Fruit fly (Drosophila melanogaster) whole organism, prepupa: Measurements from ENCODE around the gene CG15221.

ENCODE experiments used
- Blimp-1 ChIP-seq: fragments of 200-800 bp; sonication (Bioruptor generic); optimal IDR thresholded peaks from 3 replicates; lab custom pipeline; 2017; ENCODE audit warnings: missing biosample characterization, missing genetic modification characterization, mild to moderate bottlenecking, moderate library complexity, missing genetic modification reagents
- CG10631 ChIP-seq: fragments of 200-800 bp; sonication (Bioruptor generic); optimal IDR thresholded peaks from 2 replicates; lab custom pipeline; 2016; ENCODE audit warnings: missing biosample characterization, missing genetic modification characterization
- CG10669 ChIP-seq: fragments of 200-800 bp; sonication (Bioruptor generic); optimal IDR thresholded peaks from 3 replicates; lab custom pipeline; 2018; ENCODE audit warnings: missing biosample characterization, mild to moderate bottlenecking, missing genetic modification characterization, moderate library complexity
- CG11902 ChIP-seq: fragments of 200-800 bp; sonication (Bioruptor generic); optimal IDR thresholded peaks from 3 replicates; lab custom pipeline; 2016; ENCODE audit warnings: missing biosample characterization, missing genetic modification characterization
- CG15336 ChIP-seq: fragments of 200-800 bp; sonication (Bioruptor generic); IDR thresholded peaks from 2 replicates; pipeline ENCODE4 v1.3.6; 2022; ENCODE audit warnings: missing biosample characterization, missing genetic modification characterization
- CG1621 ChIP-seq: fragments of 200-800 bp; sonication (Bioruptor generic); optimal IDR thresholded peaks from 3 replicates; lab custom pipeline; 2018; ENCODE audit warnings: missing biosample characterization, mild to moderate bottlenecking, missing genetic modification characterization
- CG3032 ChIP-seq: fragments of 200-800 bp; optimal IDR thresholded peaks from 2 replicates; lab custom pipeline; 2019; ENCODE audit warnings: missing biosample characterization, mild to moderate bottlenecking, missing genetic modification characterization, moderate library complexity
- CG31627 ChIP-seq: fragments of 200-800 bp; sonication (Bioruptor generic); optimal IDR thresholded peaks from 3 replicates; lab custom pipeline; 2016; ENCODE audit warnings: missing biosample characterization, missing genetic modification characterization
- CG32006 ChIP-seq: fragments of 200-800 bp; sonication (Bioruptor generic); optimal IDR thresholded peaks from 3 replicates; lab custom pipeline; 2017; ENCODE audit warnings: missing biosample characterization, mild to moderate bottlenecking, missing genetic modification characterization
- CG3919 ChIP-seq: fragments of 200-800 bp; sonication (Bioruptor generic); optimal IDR thresholded peaks from 3 replicates; lab custom pipeline; 2016; ENCODE audit warnings: missing biosample characterization, missing genetic modification characterization
- CG6163 ChIP-seq: fragments of 200-800 bp; sonication (Bioruptor generic); IDR thresholded peaks from 3 replicates; pipeline ENCODE4 v1.3.6; 2022; ENCODE audit warnings: missing biosample characterization, missing genetic modification characterization
- CG6276 ChIP-seq: fragments of 200-800 bp; sonication (Bioruptor generic); optimal IDR thresholded peaks from 2 replicates; lab custom pipeline; 2017; ENCODE audit warnings: missing biosample characterization, mild to moderate bottlenecking, missing genetic modification characterization
- CG6808 ChIP-seq: fragments of 200-800 bp; sonication (Bioruptor generic); optimal IDR thresholded peaks from 3 replicates; lab custom pipeline; 2017; ENCODE audit warnings: missing biosample characterization, missing genetic modification characterization, mild to moderate bottlenecking, moderate library complexity, missing genetic modification reagents
- CG6854 ChIP-seq: fragments of 200-800 bp; sonication (Bioruptor generic); optimal IDR thresholded peaks from 2 replicates; lab custom pipeline; 2017; ENCODE audit warnings: missing biosample characterization, mild to moderate bottlenecking, missing genetic modification characterization
- CG7368 ChIP-seq: fragments of 200-800 bp; sonication (Bioruptor generic); optimal IDR thresholded peaks from 3 replicates; lab custom pipeline; 2016; ENCODE audit warnings: missing biosample characterization, missing genetic modification characterization
- CG8119 ChIP-seq: fragments of 200-800 bp; sonication (Bioruptor generic); IDR thresholded peaks from 3 replicates; pipeline ENCODE4 v1.3.6; 2022; ENCODE audit warnings: missing biosample characterization, missing genetic modification characterization
- CG8319 ChIP-seq: fragments of 200-800 bp; sonication (Bioruptor generic); optimal IDR thresholded peaks from 3 replicates; lab custom pipeline; 2016; ENCODE audit warnings: missing biosample characterization, missing genetic modification characterization
- CG8632 ChIP-seq: fragments of 200-800 bp; sonication (Bioruptor generic); optimal IDR thresholded peaks from 3 replicates; lab custom pipeline; 2016; ENCODE audit warnings: missing biosample characterization, missing genetic modification characterization
- CG9139 ChIP-seq: fragments of 200-800 bp; sonication (Bioruptor generic); optimal IDR thresholded peaks from 3 replicates; lab custom pipeline; 2017; ENCODE audit warnings: missing biosample characterization, mild to moderate bottlenecking, missing genetic modification characterization
- Eip75B ChIP-seq: fragments of 200-800 bp; sonication (Bioruptor generic); optimal IDR thresholded peaks from 3 replicates; lab custom pipeline; 2016; ENCODE audit warnings: missing biosample characterization, missing genetic modification characterization
- Eip78C ChIP-seq: fragments of 200-800 bp; sonication (Bioruptor generic); peaks from one replicate; lab custom pipeline; 2016; ENCODE audit warnings: missing biosample characterization, missing genetic modification characterization
- Eip93F ChIP-seq: fragments of 200-800 bp; sonication (Bioruptor generic); optimal IDR thresholded peaks from 2 replicates; lab custom pipeline; 2016; ENCODE audit warnings: missing biosample characterization, mild to moderate bottlenecking, missing genetic modification characterization
- Ets21C ChIP-seq: fragments of 200-800 bp; sonication (Bioruptor generic); optimal IDR thresholded peaks from 3 replicates; lab custom pipeline; 2016; ENCODE audit warnings: missing biosample characterization, missing genetic modification characterization
- Ets96B ChIP-seq: fragments of 200-800 bp; optimal IDR thresholded peaks from 2 replicates; lab custom pipeline; 2019; ENCODE audit warnings: missing biosample characterization, mild to moderate bottlenecking, missing genetic modification characterization, moderate library complexity
- Gug ChIP-seq: fragments of 200-800 bp; sonication (Bioruptor generic); IDR thresholded peaks from 2 replicates; pipeline ENCODE4 v1.3.6; 2022; ENCODE audit warnings: missing biosample characterization, missing genetic modification characterization
- Hr39 ChIP-seq: fragments of 200-800 bp; sonication (Bioruptor generic); optimal IDR thresholded peaks from 2 replicates; lab custom pipeline; 2016; ENCODE audit warnings: missing biosample characterization, missing genetic modification characterization
- Hr4 ChIP-seq: fragments of 200-800 bp; sonication (Bioruptor generic); optimal IDR thresholded peaks from 3 replicates; lab custom pipeline; 2016; ENCODE audit warnings: missing biosample characterization, missing genetic modification characterization
- Lpt ChIP-seq: fragments of 200-800 bp; sonication (Bioruptor generic); optimal IDR thresholded peaks from 3 replicates; lab custom pipeline; 2016; ENCODE audit warnings: missing biosample characterization, missing genetic modification characterization
- Met ChIP-seq: fragments of 200-800 bp; sonication (Bioruptor generic); optimal IDR thresholded peaks from 3 replicates; lab custom pipeline; 2016; ENCODE audit warnings: missing biosample characterization, missing genetic modification characterization
- OdsH ChIP-seq: fragments of 200-800 bp; sonication (Bioruptor generic); optimal IDR thresholded peaks from 3 replicates; lab custom pipeline; 2016; ENCODE audit warnings: missing biosample characterization, missing genetic modification characterization
- Sox102F ChIP-seq: fragments of 200-800 bp; sonication (Bioruptor generic); optimal IDR thresholded peaks from 2 replicates; lab custom pipeline; 2016; ENCODE audit warnings: missing biosample characterization, mild to moderate bottlenecking, missing genetic modification characterization
- Sox14 ChIP-seq: fragments of 200-800 bp; sonication (Bioruptor generic); optimal IDR thresholded peaks from 3 replicates; lab custom pipeline; 2016; ENCODE audit warnings: missing biosample characterization, missing genetic modification characterization
- achi ChIP-seq: fragments of 200-800 bp; sonication (Bioruptor generic); optimal IDR thresholded peaks from 3 replicates; lab custom pipeline; 2016; ENCODE audit warnings: missing biosample characterization, missing genetic modification characterization
- acj6 ChIP-seq: fragments of 200-800 bp; sonication (Bioruptor generic); optimal IDR thresholded peaks from 3 replicates; lab custom pipeline; 2016; ENCODE audit warnings: missing biosample characterization, missing genetic modification characterization
- cyc ChIP-seq: fragments of 200-800 bp; sonication (Bioruptor generic); optimal IDR thresholded peaks from 3 replicates; lab custom pipeline; 2016; ENCODE audit warnings: missing biosample characterization, missing genetic modification characterization
- eg ChIP-seq: fragments of 200-800 bp; sonication (Bioruptor generic); IDR thresholded peaks from 3 replicates; pipeline ENCODE4 v1.3.6; 2022; ENCODE audit warnings: missing biosample characterization, missing genetic modification characterization
- esn ChIP-seq: fragments of 200-800 bp; sonication (Bioruptor generic); optimal IDR thresholded peaks from 2 replicates; lab custom pipeline; 2016; ENCODE audit warnings: missing biosample characterization, mild to moderate bottlenecking, missing genetic modification characterization, moderate library complexity
- fd59A ChIP-seq: fragments of 200-800 bp; sonication (Bioruptor generic); optimal IDR thresholded peaks from 2 replicates; lab custom pipeline; 2017; ENCODE audit warnings: missing biosample characterization, mild to moderate bottlenecking, missing genetic modification characterization, missing genetic modification reagents
- fd85E ChIP-seq: fragments of 200-800 bp; sonication (Bioruptor generic); optimal IDR thresholded peaks from 3 replicates; lab custom pipeline; 2016; ENCODE audit warnings: missing biosample characterization, missing genetic modification characterization
- lz ChIP-seq: fragments of 200-800 bp; sonication (Bioruptor generic); optimal IDR thresholded peaks from 3 replicates; lab custom pipeline; 2016; ENCODE audit warnings: missing biosample characterization, missing genetic modification characterization
- net ChIP-seq: fragments of 200-800 bp; sonication (Bioruptor generic); optimal IDR thresholded peaks from 3 replicates; lab custom pipeline; 2016; ENCODE audit warnings: missing biosample characterization, missing genetic modification characterization
- ss ChIP-seq, 2 experiments: fragments of 200-800 bp; sonication (Bioruptor generic); optimal IDR thresholded peaks; 2 replicates in 1 of 2; 3 replicates in 1 of 2; lab custom pipeline; 2017 to 2018; ENCODE audit warnings: mild to moderate bottlenecking in 2 of 2, missing biosample characterization in 2 of 2, missing genetic modification characterization in 2 of 2, moderate library complexity in 1 of 2
- svp ChIP-seq: fragments of 200-800 bp; sonication (Bioruptor generic); peaks from one replicate; lab custom pipeline; 2016; ENCODE audit warnings: missing biosample characterization, missing genetic modification characterization
- topi ChIP-seq: fragments of 200-800 bp; sonication (Bioruptor generic); optimal IDR thresholded peaks from 3 replicates; lab custom pipeline; 2016; ENCODE audit warnings: missing biosample characterization, missing genetic modification characterization
- vri ChIP-seq: fragments of 200-800 bp; sonication (Bioruptor generic); optimal IDR thresholded peaks from 3 replicates; lab custom pipeline; 2016; ENCODE audit warnings: missing biosample characterization, mild to moderate bottlenecking, missing genetic modification characterization

CG15221 gene

dm6 chrX:11775987-11776587, 52.0 kb downstream of the CG15221 start (continued):
- TF ChIP-seq topi (peak; percentile 96), CG15336 (GFP tag; lab: Robert Waterston, UW) (peak; percentile 94), CG3032 (tag; lab: Kevin White, UChicago) (peak; percentile 94), CG10669 (GFP tag; lab: Kevin White, UChicago) (peak; percentile 93), CG7368 (peak; percentile 95), CG6163 (GFP tag; lab: Robert Waterston, UW) (peak; percentile 94), lz (GFP tag; lab: Kevin White, UChicago) (peak; percentile 95), esn (GFP tag; lab: Kevin White, UChicago) (peak; percentile 96), Eip78C (GFP tag; lab: Kevin White, UChicago) (peak; percentile 97), Eip93F (GFP tag; lab: Kevin White, UChicago) (peak; percentile 89), Sox14 (peak; percentile 95), fd59A (GFP tag; lab: Kevin White, UChicago) (peak; percentile 95), Hr39 (peak; percentile 96), acj6 (GFP tag; lab: Kevin White, UChicago) (peak; percentile 94)

DNA sequence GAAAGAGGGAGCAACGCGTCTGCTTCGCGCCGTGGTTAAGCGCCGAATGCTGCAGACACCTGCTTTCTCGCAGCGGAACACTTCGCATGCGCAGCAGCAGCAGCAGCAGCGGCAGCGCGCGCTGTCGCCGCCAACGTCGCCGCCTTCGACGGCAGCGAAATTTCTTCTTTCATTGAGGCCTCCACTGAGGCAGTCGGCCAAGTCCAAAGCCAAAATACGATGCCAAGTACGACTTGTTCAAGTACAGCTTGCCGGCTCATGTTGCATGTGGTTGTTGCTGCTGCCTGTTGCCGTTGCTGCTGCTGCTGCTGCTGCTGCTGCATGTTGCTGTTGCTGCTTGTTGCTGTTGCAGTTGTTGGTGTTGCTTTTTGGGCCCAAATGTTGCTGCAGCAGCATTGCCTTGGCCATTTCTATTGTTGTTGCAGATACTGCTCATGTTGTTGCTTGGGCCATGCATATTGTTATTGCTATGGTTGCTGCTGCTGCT, 54.7 kb downstream of the CG15221 start, which contains the start of gene dy:
dy (minus strand) TSS at position 51 of the 487 bp plus-strand sequence.
- peak; percentile 34 for TF ChIP-seq Eip78C (GFP tag; lab: Kevin White, UChicago)
- TF ChIP-seq Ets96B, result no peak
- TF ChIP-seq Ets21C (GFP tag; lab: Kevin White, UChicago), result no peak
- no peak for TF ChIP-seq vri
- no peak for TF ChIP-seq CG31627 (GFP tag; lab: Kevin White, UChicago)
- TF ChIP-seq CG8119 (GFP tag; lab: Robert Waterston, UW), result no peak
- TF ChIP-seq CG3919 (GFP tag; lab: Kevin White, UChicago), result peak; percentile 51
- TF ChIP-seq CG11902 (GFP tag; lab: Kevin White, UChicago), result no peak
- TF ChIP-seq CG8319 (GFP tag; lab: Kevin White, UChicago), result no peak
- TF ChIP-seq Gug (GFP tag; lab: Robert Waterston, UW), result no peak

dm6 chrX:11784997-11785396, 61.0 kb downstream of the CG15221 start:
- TF ChIP-seq CG8119 (GFP tag; lab: Robert Waterston, UW), result peak; percentile 65
- no peak for TF ChIP-seq lz (GFP tag; lab: Kevin White, UChicago)
- TF ChIP-seq CG6808 (GFP tag; lab: Kevin White, UChicago), result peak; percentile 63
- no peak for TF ChIP-seq vri
- TF ChIP-seq CG3032 (tag; lab: Kevin White, UChicago), result no peak
- no peak for TF ChIP-seq acj6 (GFP tag; lab: Kevin White, UChicago)
- peak; percentile 5 for TF ChIP-seq Hr4 (GFP tag; lab: Kevin White, UChicago)
- no peak for TF ChIP-seq CG8632 (GFP tag; lab: Kevin White, UChicago)
- no peak for TF ChIP-seq achi (GFP tag; lab: Kevin White, UChicago)
- TF ChIP-seq net, result no peak
- peak; percentile 53 to 76 for TF ChIP-seq ss (GFP tag; optimal IDR thresholded peaks at IDR 0.05; lab: Kevin White, UChicago)
- peak; percentile 74 for TF ChIP-seq eg (GFP tag; lab: Robert Waterston, UW)
- peak; percentile 33 for TF ChIP-seq CG6276 (GFP tag; lab: Kevin White, UChicago)
- peak; percentile 19 for TF ChIP-seq Ets96B
- peak; percentile 53 for TF ChIP-seq CG15336 (GFP tag; lab: Robert Waterston, UW)
- TF ChIP-seq CG1621, result no peak
- peak; percentile 59; the same call in 2 of the 3 replicates for TF ChIP-seq CG6163 (GFP tag; lab: Robert Waterston, UW)
- TF ChIP-seq esn (GFP tag; lab: Kevin White, UChicago), result no peak
- no peak for TF ChIP-seq Sox102F (GFP tag; lab: Kevin White, UChicago)
- no peak for TF ChIP-seq topi
- no peak for TF ChIP-seq Lpt (GFP tag; lab: Kevin White, UChicago)
- no peak for TF ChIP-seq cyc (GFP tag; lab: Kevin White, UChicago)
- no peak for TF ChIP-seq fd85E
- TF ChIP-seq CG10631 (GFP tag; lab: Kevin White, UChicago), result no peak
- peak; percentile 4 for TF ChIP-seq CG32006 (GFP tag; lab: Kevin White, UChicago)
- no peak for TF ChIP-seq CG6854 (GFP tag; lab: Kevin White, UChicago)
- TF ChIP-seq Sox14, result no peak
- no peak for TF ChIP-seq Eip75B
- no peak for TF ChIP-seq CG3919 (GFP tag; lab: Kevin White, UChicago)
- no peak for TF ChIP-seq CG8319 (GFP tag; lab: Kevin White, UChicago)
- no peak for TF ChIP-seq OdsH (GFP tag; lab: Kevin White, UChicago)
- no peak for TF ChIP-seq svp (GFP tag; lab: Kevin White, UChicago)
- TF ChIP-seq Met (GFP tag; lab: Kevin White, UChicago), result no peak
- no peak for TF ChIP-seq fd59A (GFP tag; lab: Kevin White, UChicago)
- peak; percentile 11 for TF ChIP-seq Eip78C (GFP tag; lab: Kevin White, UChicago)
- no peak for TF ChIP-seq CG7368
- TF ChIP-seq Blimp-1 (GFP tag; lab: Kevin White, UChicago), result no peak
- peak; percentile 64 for TF ChIP-seq CG9139 (GFP tag; lab: Kevin White, UChicago)
- no peak for TF ChIP-seq Gug (GFP tag; lab: Robert Waterston, UW)
